Fruit fly (Drosophila melanogaster) whole organism, embryonic: ENCODE results near the gene Chrac-14.
A peak's percentile ranks its signal among the peaks of the same experiment; 100 is the strongest.

ENCODE experiments used
- Abd-B ChIP-seq: fragments of 200-800 bp; sonication (Bioruptor generic); optimal IDR thresholded peaks from 2 replicates; lab custom pipeline; 2018; ENCODE audit warnings: missing biosample characterization, mild to moderate bottlenecking, missing genetic modification characterization, moderate library complexity
- C15 ChIP-seq: fragments of 200-800 bp; sonication (Bioruptor generic); IDR thresholded peaks from 3 replicates; pipeline ENCODE4 v1.3.6; 2022; ENCODE audit warnings: missing biosample characterization, missing genetic modification characterization
- CG10147 ChIP-seq: fragments of 200-800 bp; sonication (Bioruptor generic); optimal IDR thresholded peaks from 2 replicates; lab custom pipeline; 2019; ENCODE audit warnings: missing biosample characterization, mild to moderate bottlenecking, missing genetic modification characterization, moderate library complexity
- CG10274 ChIP-seq: fragments of 200-800 bp; sonication (Bioruptor generic); optimal IDR thresholded peaks from 3 replicates; lab custom pipeline; 2017; ENCODE audit warnings: missing biosample characterization, mild to moderate bottlenecking, missing genetic modification characterization
- CG10959 ChIP-seq: fragments of 200-800 bp; sonication (Bioruptor generic); IDR thresholded peaks from 2 replicates; pipeline ENCODE4 v1.3.6; 2022; ENCODE audit warnings: missing biosample characterization, missing genetic modification characterization
- CG11560 ChIP-seq: fragments of 200-800 bp; sonication (Bioruptor generic); IDR thresholded peaks from 3 replicates; pipeline ENCODE4 v1.3.6; 2022; ENCODE audit warnings: missing biosample characterization, missing genetic modification characterization
- CG12104 ChIP-seq: fragments of 200-800 bp; sonication (Bioruptor generic); optimal IDR thresholded peaks from 3 replicates; lab custom pipeline; 2016; ENCODE audit warnings: missing biosample characterization, missing genetic modification characterization
- CG12744 ChIP-seq: fragments of 200-800 bp; sonication (Bioruptor generic); optimal IDR thresholded peaks from 2 replicates; lab custom pipeline; 2016; ENCODE audit warnings: missing biosample characterization, missing genetic modification characterization
- CG12769 ChIP-seq: fragments of 200-800 bp; sonication (Bioruptor generic); optimal IDR thresholded peaks from 2 replicates; lab custom pipeline; 2019; ENCODE audit warnings: missing biosample characterization, mild to moderate bottlenecking, missing genetic modification characterization, moderate library complexity
- CG13894 ChIP-seq: fragments of 200-800 bp; sonication (Bioruptor generic); optimal IDR thresholded peaks from 3 replicates; lab custom pipeline; 2018; ENCODE audit warnings: missing biosample characterization, mild to moderate bottlenecking, missing genetic modification characterization, moderate library complexity
- CG15696 ChIP-seq: fragments of 200-800 bp; sonication (Bioruptor generic); optimal IDR thresholded peaks from 2 replicates; lab custom pipeline; 2019; ENCODE audit warnings: missing biosample characterization, mild to moderate bottlenecking, missing genetic modification characterization, moderate library complexity
- CG1647 ChIP-seq: fragments of 200-800 bp; sonication (Bioruptor generic); optimal IDR thresholded peaks from 3 replicates; lab custom pipeline; 2016; ENCODE audit warnings: missing biosample characterization, missing genetic modification characterization
- CG17328 ChIP-seq: fragments of 200-800 bp; sonication (Bioruptor generic); IDR thresholded peaks from 2 replicates; pipeline ENCODE4 v1.3.6; 2022; ENCODE audit warnings: missing biosample characterization, missing genetic modification characterization
- CG17385 ChIP-seq: fragments of 200-800 bp; sonication (Bioruptor generic); optimal IDR thresholded peaks from 3 replicates; lab custom pipeline; 2018; ENCODE audit warnings: missing biosample characterization, mild to moderate bottlenecking, missing genetic modification characterization
- CG17912 ChIP-seq: fragments of 200-800 bp; sonication (Bioruptor generic); optimal IDR thresholded peaks from 2 replicates; lab custom pipeline; 2018; ENCODE audit warnings: missing biosample characterization, mild to moderate bottlenecking, missing genetic modification characterization
- CG31441 ChIP-seq: fragments of 200-800 bp; sonication (Bioruptor generic); IDR thresholded peaks from 2 replicates; pipeline ENCODE4 v1.3.6; 2022; ENCODE audit warnings: missing biosample characterization, missing genetic modification characterization
- CG32772 ChIP-seq: fragments of 200-800 bp; sonication (Bioruptor generic); IDR thresholded peaks from 2 replicates; pipeline ENCODE4 v1.3.6; 2022; ENCODE audit warnings: missing biosample characterization, missing genetic modification characterization
- CG4360 ChIP-seq: fragments of 200-800 bp; sonication (Bioruptor generic); IDR thresholded peaks from 2 replicates; pipeline ENCODE4 v1.3.6; 2022; ENCODE audit warnings: missing biosample characterization, missing genetic modification characterization
- CG8281 ChIP-seq: fragments of 200-800 bp; sonication (Bioruptor generic); optimal IDR thresholded peaks from 2 replicates; lab custom pipeline; 2018; ENCODE audit warnings: missing biosample characterization, mild to moderate bottlenecking, missing genetic modification characterization, moderate library complexity
- CG8290 ChIP-seq, 3 experiments: fragments of 200-800 bp; sonication (Bioruptor generic); optimal IDR thresholded peaks; 2 replicates each; lab custom pipeline; 2016 to 2019; ENCODE audit warnings: missing biosample characterization in 3 of 3, missing genetic modification characterization in 3 of 3, mild to moderate bottlenecking in 2 of 3, moderate library complexity in 1 of 3
- CG8924 ChIP-seq: fragments of 200-800 bp; optimal IDR thresholded peaks from 3 replicates; lab custom pipeline; 2019; ENCODE audit warnings: missing biosample characterization, mild to moderate bottlenecking, missing genetic modification characterization, moderate library complexity
- CTCF ChIP-seq: fragments of 200-800 bp; sonication (Bioruptor generic); optimal IDR thresholded peaks from 2 replicates; lab custom pipeline; 2017; ENCODE audit warnings: missing biosample characterization, mild to moderate bottlenecking, missing genetic modification characterization, moderate library complexity
- Dek ChIP-seq: fragments of 200-800 bp; sonication (Bioruptor generic); optimal IDR thresholded peaks from 3 replicates; lab custom pipeline; 2019; ENCODE audit warnings: missing biosample characterization, mild to moderate bottlenecking, missing genetic modification characterization, moderate library complexity
- Dref ChIP-seq: fragments of 200-800 bp; sonication (Bioruptor generic); IDR thresholded peaks from 2 replicates; pipeline ENCODE4 v1.3.6; 2022; ENCODE audit warnings: missing biosample characterization, missing genetic modification characterization
- E2f1 ChIP-seq: fragments of 200-800 bp; sonication (Bioruptor generic); IDR thresholded peaks from 2 replicates; pipeline ENCODE4 v1.3.6; 2022; ENCODE audit warnings: missing biosample characterization, missing genetic modification characterization
- Hsf ChIP-seq: fragments of 200-800 bp; sonication (Bioruptor generic); optimal IDR thresholded peaks from 3 replicates; lab custom pipeline; 2016; ENCODE audit warnings: missing biosample characterization, missing genetic modification characterization
- Lpt ChIP-seq: fragments of >200 bp; optimal IDR thresholded peaks from 2 replicates; lab custom pipeline; 2018; ENCODE audit warnings: missing biosample characterization, missing genetic modification characterization
- Meics ChIP-seq: fragments of 200-800 bp; sonication (Bioruptor generic); optimal IDR thresholded peaks from 2 replicates; lab custom pipeline; 2017; ENCODE audit warnings: missing biosample characterization, mild to moderate bottlenecking, missing genetic modification characterization
- NK7.1 ChIP-seq: fragments of 200-800 bp; sonication (Bioruptor generic); optimal IDR thresholded peaks from 3 replicates; lab custom pipeline; 2016; ENCODE audit warnings: missing biosample characterization, missing genetic modification characterization
- ash1 ChIP-seq: fragments of 200-800 bp; sonication (Bioruptor generic); optimal IDR thresholded peaks from 2 replicates; lab custom pipeline; 2018; ENCODE audit warnings: missing biosample characterization, mild to moderate bottlenecking, missing genetic modification characterization
- bowl ChIP-seq: fragments of 200-800 bp; sonication (Bioruptor generic); IDR thresholded peaks from 2 replicates; pipeline ENCODE4 v1.3.6; 2022; ENCODE audit warnings: missing biosample characterization, missing genetic modification characterization
- cas ChIP-seq: fragments of 200-800 bp; sonication (Bioruptor generic); IDR thresholded peaks from 2 replicates; pipeline ENCODE4 v1.3.6; 2022; ENCODE audit warnings: missing biosample characterization, missing genetic modification characterization
- crol ChIP-seq: fragments of 200-800 bp; sonication (Bioruptor generic); IDR thresholded peaks from 2 replicates; pipeline ENCODE4 v1.3.6; 2022; ENCODE audit warnings: missing biosample characterization, missing genetic modification characterization
- disco-r ChIP-seq: fragments of 200-800 bp; sonication (Bioruptor generic); optimal IDR thresholded peaks from 2 replicates; lab custom pipeline; 2016; ENCODE audit warnings: missing biosample characterization, missing genetic modification characterization
- dmrt99B ChIP-seq: fragments of 200-800 bp; sonication (Bioruptor generic); optimal IDR thresholded peaks from 2 replicates; lab custom pipeline; 2018; ENCODE audit warnings: missing biosample characterization, mild to moderate bottlenecking, missing genetic modification characterization, moderate library complexity
- gce ChIP-seq: fragments of 200-800 bp; sonication (Bioruptor generic); IDR thresholded peaks from 3 replicates; pipeline ENCODE4 v1.3.6; 2022; ENCODE audit warnings: missing biosample characterization, missing genetic modification characterization
- h ChIP-seq: fragments of >200 bp; optimal IDR thresholded peaks from 2 replicates; lab custom pipeline; 2017
- hkb ChIP-seq, 2 experiments: fragments of 200-800 bp in 1 of 2; fragments of >200 bp in 1 of 2; sonication (Bioruptor generic) in 1 of 2; IDR thresholded peaks in 1 of 2; optimal IDR thresholded peaks in 1 of 2; 2 replicates each; pipeline versions ENCODE4 v1.3.6 to Lab custom; 2017 to 2022; ENCODE audit warnings: missing biosample characterization in 1 of 2, missing genetic modification characterization in 1 of 2
- insv ChIP-seq, 2 experiments: fragments of 200-800 bp; sonication (Bioruptor generic); optimal IDR thresholded peaks; 3 replicates each; lab custom pipeline; 2016 to 2018; ENCODE audit warnings: missing biosample characterization in 2 of 2, missing genetic modification characterization in 2 of 2
- kay ChIP-seq: fragments of 200-800 bp; sonication (Bioruptor generic); optimal IDR thresholded peaks from 2 replicates; lab custom pipeline; 2016; ENCODE audit warnings: missing biosample characterization, missing genetic modification characterization
- kni ChIP-seq: fragments of 200-800 bp; sonication (Bioruptor generic); optimal IDR thresholded peaks from 3 replicates; lab custom pipeline; 2017; ENCODE audit warnings: mild to moderate bottlenecking, missing biosample characterization, missing genetic modification reagents, missing genetic modification characterization
- lov ChIP-seq, 2 experiments: fragments of 200-800 bp in 1 of 2; fragments of >200 bp in 1 of 2; sonication (Bioruptor generic) in 1 of 2; IDR thresholded peaks in 1 of 2; optimal IDR thresholded peaks in 1 of 2; 2 replicates in 1 of 2; 3 replicates in 1 of 2; pipeline versions ENCODE4 v1.3.6 to Lab custom; 2017 to 2022; ENCODE audit warnings: missing biosample characterization in 1 of 2, missing genetic modification characterization in 1 of 2
- nerfin-1 ChIP-seq: fragments of 200-800 bp; sonication (Bioruptor generic); optimal IDR thresholded peaks from 3 replicates; lab custom pipeline; 2019; ENCODE audit warnings: missing biosample characterization, mild to moderate bottlenecking, missing genetic modification characterization, moderate library complexity
- onecut ChIP-seq: fragments of 200-800 bp; sonication (Bioruptor generic); IDR thresholded peaks from 2 replicates; pipeline ENCODE4 v1.3.6; 2022; ENCODE audit warnings: missing biosample characterization, missing genetic modification characterization
- pan ChIP-seq, 4 experiments: fragments of >200 bp in 3 of 4; fragments of 200-800 bp in 1 of 4; sonication (Bioruptor generic) in 1 of 4; optimal IDR thresholded peaks in 3 of 4; IDR thresholded peaks in 1 of 4; 2 replicates each; pipeline versions ENCODE4 v1.3.6 to Lab custom; 2017 to 2022; ENCODE audit warnings: missing biosample characterization in 2 of 4, missing genetic modification characterization in 2 of 4, mixed read lengths in 1 of 4
- rib ChIP-seq: fragments of 200-800 bp; sonication (Bioruptor generic); IDR thresholded peaks from 2 replicates; pipeline ENCODE4 v1.3.6; 2022; ENCODE audit warnings: missing biosample characterization, missing genetic modification characterization
- schlank ChIP-seq: fragments of 200-800 bp; sonication (Bioruptor generic); optimal IDR thresholded peaks from 2 replicates; lab custom pipeline; 2018; ENCODE audit warnings: missing biosample characterization, mild to moderate bottlenecking, missing genetic modification characterization
- slp2 ChIP-seq: fragments of 200-800 bp; sonication (Bioruptor generic); optimal IDR thresholded peaks from 2 replicates; lab custom pipeline; 2016; ENCODE audit warnings: missing biosample characterization, missing genetic modification characterization
- tio ChIP-seq: fragments of 200-800 bp; sonication (Bioruptor generic); optimal IDR thresholded peaks from 2 replicates; lab custom pipeline; 2017; ENCODE audit warnings: missing biosample characterization, missing genetic modification characterization, inconsistent platforms
- yki ChIP-seq: fragments of >200 bp; optimal IDR thresholded peaks from 3 replicates; lab custom pipeline; 2018

The Chrac-14 gene

DNA sequence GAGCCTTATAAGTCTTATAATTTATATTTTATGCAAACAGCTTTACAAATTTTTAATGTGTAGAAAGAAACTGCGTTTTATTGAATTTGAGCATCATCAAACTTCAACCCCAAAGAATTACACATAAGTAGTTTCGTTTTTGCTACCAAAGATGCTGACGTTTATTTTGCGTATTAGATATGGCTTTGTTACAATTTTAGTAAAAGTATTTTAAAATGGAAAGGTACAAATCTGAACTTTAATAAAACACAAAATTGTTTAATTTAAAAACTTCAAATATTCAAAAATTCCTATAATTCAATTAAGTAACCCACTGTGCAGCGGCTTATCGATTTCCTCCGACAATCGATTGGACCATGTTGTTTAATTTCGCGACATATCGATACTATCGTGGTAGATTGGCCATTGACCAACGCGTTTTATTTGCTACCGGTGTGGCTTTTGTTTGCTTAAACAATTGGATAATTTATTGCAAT is 26.9 kb downstream of the Chrac-14 start, which contains the start of gene prg (continued):
- TF ChIP-seq CG17912 (GFP tag; lab: Kevin White, UChicago) (no peak), lov (optimal IDR thresholded peaks at IDR 0.05; lab: Kevin White, UChicago) (no peak), lov (GFP tag; IDR thresholded peaks at IDR 0.05; lab: Robert Waterston, UW) (no peak), Dek (peak; percentile 39), CTCF (no peak), C15 (GFP tag; lab: Robert Waterston, UW) (no peak), CG12769 (peak; percentile 28), CG10274 (GFP tag; lab: Kevin White, UChicago) (no peak), CG11560 (tag; lab: Robert Waterston, UW) (no peak), CG8281 (tag; lab: Kevin White, UChicago) (peak; percentile 26), CG13894 (tag; lab: Kevin White, UChicago) (peak; percentile 53), CG1647 (GFP tag; lab: Kevin White, UChicago) (peak; percentile 31), onecut (GFP tag; lab: Robert Waterston, UW) (peak; percentile 51), disco-r (GFP tag; lab: Kevin White, UChicago) (no peak), nerfin-1 (tag; lab: Kevin White, UChicago) (peak; percentile 7), CG10959 (GFP tag; lab: Robert Waterston, UW) (no peak), kni (no peak), slp2 (GFP tag; lab: Kevin White, UChicago) (peak; percentile 28), pan (optimal IDR thresholded peaks at IDR 0.05; lab: Kevin White, UChicago) (no peak), pan (GFP tag; optimal IDR thresholded peaks at IDR 0.05 in 1 of 2, IDR thresholded peaks at IDR 0.05 in 1 of 2) (peak in 1 of 2 experiments; percentile 60), NK7.1 (GFP tag; lab: Kevin White, UChicago) (peak; percentile 24), CG12744 (GFP tag; lab: Kevin White, UChicago) (peak; percentile 60), CG4360 (GFP tag; lab: Robert Waterston, UW) (no peak), schlank (tag; lab: Kevin White, UChicago) (no peak), Dref (GFP tag; lab: Robert Waterston, UW) (peak; percentile 95), CG17385 (GFP tag; lab: Kevin White, UChicago) (peak; percentile 66), CG10147 (GFP tag; lab: Kevin White, UChicago) (peak; percentile 81), Meics (GFP tag; lab: Kevin White, UChicago) (peak; percentile 70), cas (GFP tag; lab: Robert Waterston, UW) (no peak), yki (no peak), crol (GFP tag; lab: Robert Waterston, UW) (no peak), ash1 (GFP tag; lab: Kevin White, UChicago) (no peak), CG12104 (GFP tag; lab: Kevin White, UChicago) (peak; percentile 63), CG32772 (no peak), E2f1 (GFP tag; lab: Robert Waterston, UW) (peak; percentile 35; the same call in 1 of the 2 replicates), Abd-B (GFP tag; lab: Kevin White, UChicago) (peak; percentile 52), insv (GFP tag; optimal IDR thresholded peaks at IDR 0.05; lab: Kevin White, UChicago) (peak in 1 of 2 experiments; percentile 58), bowl (GFP tag; lab: Robert Waterston, UW) (no peak; the same call in 1 of the 2 replicates), gce (GFP tag; lab: Robert Waterston, UW) (no peak), Lpt (no peak), CG15696 (tag; lab: Kevin White, UChicago) (peak; percentile 43), kay (GFP tag; lab: Kevin White, UChicago) (peak; percentile 56), hkb (optimal IDR thresholded peaks at IDR 0.05; lab: Kevin White, UChicago) (no peak), hkb (GFP tag; IDR thresholded peaks at IDR 0.05; lab: Robert Waterston, UW) (peak; percentile 79), tio (GFP tag; lab: Kevin White, UChicago) (peak; percentile 28), CG8290 (GFP tag; optimal IDR thresholded peaks at IDR 0.05; lab: Kevin White, UChicago) (peak; percentile 67), CG8290 (tag; optimal IDR thresholded peaks at IDR 0.05; lab: Kevin White, UChicago) (peak in 1 of 2 experiments; percentile 61), h (no peak), dmrt99B (tag; lab: Kevin White, UChicago) (peak; percentile 77), Hsf (GFP tag; lab: Kevin White, UChicago) (peak; percentile 79), rib (GFP tag; lab: Robert Waterston, UW) (peak; percentile 56; the same call in 1 of the 2 replicates), CG17328 (peak; percentile 48; the same call in 1 of the 2 replicates), CG8924 (peak; percentile 66), CG31441 (GFP tag; lab: Robert Waterston, UW) (peak; percentile 61; the same call in 1 of the 2 replicates)
